Fruit fly (Drosophila melanogaster) whole organism, embryonic: Measurements from ENCODE around the gene mRpL12.

Experiments used
- Asciz ChIP-seq: fragments of 200-800 bp; sonication (Bioruptor generic); optimal IDR thresholded peaks from 2 replicates; lab custom pipeline; 2017; ENCODE audit warnings: missing biosample characterization, mild to moderate bottlenecking, missing genetic modification characterization, missing genetic modification reagents
- Bgb ChIP-seq: fragments of 200-800 bp; sonication (Bioruptor generic); IDR thresholded peaks from 2 replicates; pipeline ENCODE4 v1.3.6; 2022; ENCODE audit warnings: missing biosample characterization, missing genetic modification characterization; ENCODE audit not compliant: partially characterized antibody
- Blimp-1 ChIP-seq: fragments of 200-800 bp; sonication (Bioruptor generic); optimal IDR thresholded peaks from 3 replicates; lab custom pipeline; 2018; ENCODE audit warnings: missing biosample characterization, missing genetic modification characterization, mild to moderate bottlenecking, moderate library complexity, missing genetic modification reagents
- BtbVII ChIP-seq: fragments of 200-800 bp; sonication (Bioruptor generic); optimal IDR thresholded peaks from 3 replicates; lab custom pipeline; 2017; ENCODE audit warnings: missing biosample characterization, mild to moderate bottlenecking, missing genetic modification characterization
- CG11398 ChIP-seq: fragments of 200-800 bp; sonication (Bioruptor generic); optimal IDR thresholded peaks from 2 replicates; lab custom pipeline; 2016; ENCODE audit warnings: missing biosample characterization, missing genetic modification characterization
- CG12071 ChIP-seq: fragments of 200-800 bp; sonication (Bioruptor generic); optimal IDR thresholded peaks from 3 replicates; lab custom pipeline; 2018; ENCODE audit warnings: missing biosample characterization, mild to moderate bottlenecking, missing genetic modification characterization
- CG12299 ChIP-seq: fragments of 200-800 bp; sonication (Bioruptor generic); optimal IDR thresholded peaks from 2 replicates; lab custom pipeline; 2018; ENCODE audit warnings: missing biosample characterization, mild to moderate bottlenecking, missing genetic modification characterization
- CG12744 ChIP-seq: fragments of 200-800 bp; sonication (Bioruptor generic); optimal IDR thresholded peaks from 2 replicates; lab custom pipeline; 2016; ENCODE audit warnings: missing biosample characterization, missing genetic modification characterization
- CG13123 ChIP-seq: fragments of 200-800 bp; sonication (Bioruptor generic); optimal IDR thresholded peaks from 2 replicates; lab custom pipeline; 2016; ENCODE audit warnings: missing biosample characterization, missing genetic modification characterization
- CG13424 ChIP-seq: fragments of 200-800 bp; sonication (Bioruptor generic); optimal IDR thresholded peaks from 2 replicates; lab custom pipeline; 2019; ENCODE audit warnings: missing biosample characterization, mild to moderate bottlenecking, missing genetic modification characterization, moderate library complexity
- CG14860 ChIP-seq: fragments of 200-800 bp; sonication (Bioruptor generic); IDR thresholded peaks from 3 replicates; pipeline ENCODE4 v1.3.6; 2022; ENCODE audit warnings: missing biosample characterization, missing genetic modification characterization; ENCODE audit not compliant: partially characterized antibody
- CG1647 ChIP-seq: fragments of 200-800 bp; sonication (Bioruptor generic); optimal IDR thresholded peaks from 3 replicates; lab custom pipeline; 2016; ENCODE audit warnings: missing biosample characterization, missing genetic modification characterization
- CG18262 ChIP-seq: fragments of 200-800 bp; optimal IDR thresholded peaks from 3 replicates; lab custom pipeline; 2019; ENCODE audit warnings: missing biosample characterization, mild to moderate bottlenecking, missing genetic modification characterization, moderate library complexity
- CG18619 ChIP-seq: fragments of 200-800 bp; sonication (Bioruptor generic); optimal IDR thresholded peaks from 3 replicates; lab custom pipeline; 2017; ENCODE audit warnings: missing biosample characterization, mild to moderate bottlenecking, missing genetic modification characterization
- CG18764 ChIP-seq: fragments of 200-800 bp; sonication (Bioruptor generic); optimal IDR thresholded peaks from 3 replicates; lab custom pipeline; 2016; ENCODE audit warnings: missing biosample characterization, missing genetic modification characterization
- CG31224 ChIP-seq: fragments of 200-800 bp; sonication (Bioruptor generic); IDR thresholded peaks from 2 replicates; pipeline ENCODE4 v1.3.6; 2022; ENCODE audit warnings: missing biosample characterization, missing genetic modification characterization
- CG31441 ChIP-seq: fragments of 200-800 bp; sonication (Bioruptor generic); IDR thresholded peaks from 2 replicates; pipeline ENCODE4 v1.3.6; 2022; ENCODE audit warnings: missing biosample characterization, missing genetic modification characterization
- CG32767 ChIP-seq: fragments of 200-800 bp; sonication (Bioruptor generic); IDR thresholded peaks from 2 replicates; pipeline ENCODE4 v1.3.6; 2022; ENCODE audit warnings: missing biosample characterization, missing genetic modification characterization
- CG33557 ChIP-seq: fragments of 200-800 bp; sonication (Bioruptor generic); optimal IDR thresholded peaks from 2 replicates; lab custom pipeline; 2019; ENCODE audit warnings: missing biosample characterization, mild to moderate bottlenecking, missing genetic modification characterization, moderate library complexity
- CG4328 ChIP-seq: fragments of 200-800 bp; sonication (Bioruptor generic); optimal IDR thresholded peaks from 3 replicates; lab custom pipeline; 2017; ENCODE audit warnings: missing biosample characterization, missing genetic modification reagents, missing genetic modification characterization
- CG4820 ChIP-seq: fragments of 200-800 bp; sonication (Bioruptor generic); optimal IDR thresholded peaks from 3 replicates; lab custom pipeline; 2016; ENCODE audit warnings: missing biosample characterization, missing genetic modification characterization
- CG5953 ChIP-seq: fragments of 200-800 bp; sonication (Bioruptor generic); IDR thresholded peaks from 2 replicates; pipeline ENCODE4 v1.3.6; 2022; ENCODE audit warnings: missing biosample characterization, missing genetic modification characterization
- CG9932 ChIP-seq: fragments of 200-800 bp; sonication (Bioruptor generic); IDR thresholded peaks from 2 replicates; pipeline ENCODE4 v1.3.6; 2022; ENCODE audit warnings: missing biosample characterization, missing genetic modification characterization
- CTCF ChIP-seq: fragments of 200-800 bp; sonication (Bioruptor generic); optimal IDR thresholded peaks from 2 replicates; lab custom pipeline; 2017; ENCODE audit warnings: missing biosample characterization, mild to moderate bottlenecking, missing genetic modification characterization, moderate library complexity
- Gug ChIP-seq: fragments of 200-800 bp; sonication (Bioruptor generic); IDR thresholded peaks from 4 replicates; pipeline ENCODE4 v1.3.6; 2022; ENCODE audit warnings: missing biosample characterization, missing genetic modification characterization
- Hmr ChIP-seq: fragments of 200-800 bp; sonication (Bioruptor generic); optimal IDR thresholded peaks from 3 replicates; lab custom pipeline; 2017; ENCODE audit warnings: mild to moderate bottlenecking, missing biosample characterization, missing genetic modification reagents, missing genetic modification characterization
- Hr3 ChIP-seq: fragments of 200-800 bp; sonication (Bioruptor generic); optimal IDR thresholded peaks from 3 replicates; lab custom pipeline; 2016; ENCODE audit warnings: missing biosample characterization, missing genetic modification characterization
- Lpt ChIP-seq: fragments of >200 bp; optimal IDR thresholded peaks from 2 replicates; lab custom pipeline; 2018; ENCODE audit warnings: missing biosample characterization, missing genetic modification characterization
- MESR4 ChIP-seq: fragments of 200-800 bp; sonication (Bioruptor generic); optimal IDR thresholded peaks from 2 replicates; lab custom pipeline; 2018; ENCODE audit warnings: missing biosample characterization, mild to moderate bottlenecking, missing genetic modification characterization, moderate library complexity
- Meics ChIP-seq: fragments of 200-800 bp; sonication (Bioruptor generic); optimal IDR thresholded peaks from 2 replicates; lab custom pipeline; 2017; ENCODE audit warnings: missing biosample characterization, mild to moderate bottlenecking, missing genetic modification characterization
- NFAT ChIP-seq: fragments of 200-800 bp; sonication (Bioruptor generic); IDR thresholded peaks from 2 replicates; pipeline ENCODE4 v1.3.6; 2022; ENCODE audit warnings: missing biosample characterization, missing genetic modification characterization
- Optix ChIP-seq: fragments of 200-800 bp; sonication (Bioruptor generic); IDR thresholded peaks from 3 replicates; pipeline ENCODE4 v1.3.6; 2022; ENCODE audit warnings: missing biosample characterization, missing genetic modification characterization
- Rfx ChIP-seq: fragments of 200-800 bp; sonication (Bioruptor generic); IDR thresholded peaks from 2 replicates; pipeline ENCODE4 v1.3.6; 2022; ENCODE audit warnings: missing biosample characterization, missing genetic modification characterization
- danr ChIP-seq: fragments of 200-800 bp; sonication (Bioruptor generic); IDR thresholded peaks from 2 replicates; pipeline ENCODE4 v1.3.6; 2022; ENCODE audit warnings: missing biosample characterization, missing genetic modification characterization
- grn ChIP-seq: fragments of 200-800 bp; sonication (Bioruptor generic); optimal IDR thresholded peaks from 3 replicates; lab custom pipeline; 2017; ENCODE audit warnings: missing biosample characterization, missing genetic modification characterization
- jumu ChIP-seq: fragments of 200-800 bp; sonication (Bioruptor generic); optimal IDR thresholded peaks from 3 replicates; lab custom pipeline; 2016; ENCODE audit warnings: missing biosample characterization, missing genetic modification characterization
- kah ChIP-seq: fragments of 200-800 bp; sonication (Bioruptor generic); optimal IDR thresholded peaks from 2 replicates; lab custom pipeline; 2018; ENCODE audit warnings: missing biosample characterization, mild to moderate bottlenecking, missing genetic modification characterization
- lab ChIP-seq: fragments of 200-800 bp; sonication (Bioruptor generic); optimal IDR thresholded peaks from 3 replicates; lab custom pipeline; 2017; ENCODE audit warnings: missing biosample characterization, missing genetic modification characterization, mild to moderate bottlenecking, moderate library complexity, missing genetic modification reagents
- lola ChIP-seq, 3 experiments: fragments of >200 bp in 2 of 3; fragments of 200-800 bp in 1 of 3; sonication (Bioruptor generic) in 1 of 3; optimal IDR thresholded peaks; 2 replicates each; lab custom pipeline; 2017 to 2019; ENCODE audit warnings: missing biosample characterization in 3 of 3, missing genetic modification characterization in 3 of 3, mild to moderate bottlenecking in 1 of 3, moderate library complexity in 1 of 3
- lov ChIP-seq, 2 experiments: fragments of 200-800 bp in 1 of 2; fragments of >200 bp in 1 of 2; sonication (Bioruptor generic) in 1 of 2; IDR thresholded peaks in 1 of 2; optimal IDR thresholded peaks in 1 of 2; 2 replicates in 1 of 2; 3 replicates in 1 of 2; pipeline versions ENCODE4 v1.3.6 to Lab custom; 2017 to 2022; ENCODE audit warnings: missing biosample characterization in 1 of 2, missing genetic modification characterization in 1 of 2
- otp ChIP-seq: fragments of 200-800 bp; sonication (Bioruptor generic); IDR thresholded peaks from 3 replicates; pipeline ENCODE4, ENCODE4 v1.3.6; 2022; ENCODE audit warnings: missing biosample characterization, missing genetic modification characterization
- pb ChIP-seq: fragments of 200-800 bp; sonication (Bioruptor generic); optimal IDR thresholded peaks from 3 replicates; lab custom pipeline; 2016; ENCODE audit warnings: missing biosample characterization, missing genetic modification characterization
- prd ChIP-seq, 3 experiments: fragments of >200 bp in 2 of 3; fragments of 200-800 bp in 1 of 3; sonication (Bioruptor generic) in 1 of 3; optimal IDR thresholded peaks in 2 of 3; IDR thresholded peaks in 1 of 3; 2 replicates in 2 of 3; 3 replicates in 1 of 3; pipeline versions ENCODE4 v1.3.6 to Lab custom; 2017 to 2022; ENCODE audit warnings: missing biosample characterization in 1 of 3, missing genetic modification characterization in 1 of 3
- run ChIP-seq: fragments of 200-800 bp; sonication (Bioruptor generic); optimal IDR thresholded peaks from 3 replicates; lab custom pipeline; 2018; ENCODE audit warnings: missing biosample characterization, mild to moderate bottlenecking, missing genetic modification characterization
- salm ChIP-seq: fragments of 200-800 bp; sonication (Bioruptor generic); optimal IDR thresholded peaks from 2 replicates; lab custom pipeline; 2018; ENCODE audit warnings: missing biosample characterization, mild to moderate bottlenecking, missing genetic modification characterization
- sim ChIP-seq: fragments of 200-800 bp; sonication (Bioruptor generic); IDR thresholded peaks from 2 replicates; pipeline ENCODE4 v1.3.6; 2022; ENCODE audit warnings: missing biosample characterization, missing genetic modification characterization
- sisA ChIP-seq: fragments of 200-800 bp; sonication (Bioruptor generic); IDR thresholded peaks from 2 replicates; pipeline ENCODE4 v1.3.6; 2022; ENCODE audit warnings: missing biosample characterization, missing genetic modification characterization
- ttk ChIP-seq: fragments of 200-800 bp; sonication (Bioruptor generic); IDR thresholded peaks from 2 replicates; pipeline ENCODE4 v2.1.2; 2022; ENCODE audit warnings: missing biosample characterization, missing genetic modification characterization
- vvl ChIP-seq: fragments of 200-800 bp; sonication (Bioruptor generic); IDR thresholded peaks from 2 replicates; pipeline ENCODE4 v1.3.6; 2022; ENCODE audit warnings: missing biosample characterization, missing genetic modification characterization
- wek ChIP-seq: fragments of 200-800 bp; sonication (Bioruptor generic); optimal IDR thresholded peaks from 3 replicates; lab custom pipeline; 2018; ENCODE audit warnings: missing biosample characterization, mild to moderate bottlenecking, missing genetic modification characterization, moderate library complexity

Gene mRpL12

dm6 chr3L:8985848-8986320, 29.3 kb downstream of the mRpL12 start, which contains the start of gene Galk (continued):
- TF ChIP-seq Meics: peak; percentile 77
- no peak for TF ChIP-seq CG13123
- no peak for TF ChIP-seq CG32767 (GFP tag; lab: Robert Waterston, UW)
- TF ChIP-seq grn: peak; percentile 43
- no peak for TF ChIP-seq CG12744 (GFP tag; lab: Kevin White, UChicago)
- peak; percentile 30 for TF ChIP-seq kah (GFP tag; lab: Kevin White, UChicago)
- TF ChIP-seq lola (GFP tag; optimal IDR thresholded peaks at IDR 0.05; lab: Kevin White, UChicago): no peak
- peak; percentile 60 for TF ChIP-seq run (tag; lab: Kevin White, UChicago)
- TF ChIP-seq CG13424 (tag; lab: Kevin White, UChicago): peak; percentile 53
- no peak for TF ChIP-seq CG14860 (GFP tag; lab: Robert Waterston, UW)
- TF ChIP-seq salm (tag; lab: Kevin White, UChicago): peak; percentile 65
- TF ChIP-seq BtbVII (GFP tag; lab: Kevin White, UChicago): peak; percentile 80
- TF ChIP-seq CG12071 (GFP tag; lab: Kevin White, UChicago): peak; percentile 72
- TF ChIP-seq CG1647: peak; percentile 18
- peak; percentile 28; the same call in 1 of the 2 replicates for TF ChIP-seq danr (GFP tag; lab: Robert Waterston, UW)
- TF ChIP-seq CG4328 (GFP tag; lab: Kevin White, UChicago): peak; percentile 58
- TF ChIP-seq Hmr (GFP tag; lab: Kevin White, UChicago): peak; percentile 46
- 0 out of 2 replicates have a peak, but pooled peaks have one; percentile 27 for TF ChIP-seq CG31441
- no peak for TF ChIP-seq lov (optimal IDR thresholded peaks at IDR 0.05; lab: Kevin White, UChicago)
- TF ChIP-seq lov (GFP tag; IDR thresholded peaks at IDR 0.05; lab: Robert Waterston, UW): 0 out of 3 replicates have a peak, but pooled peaks have one; percentile 57
- peak; percentile 48 for TF ChIP-seq CG12299 (tag; lab: Kevin White, UChicago)
- peak; percentile 67 for TF ChIP-seq otp (GFP tag; lab: Robert Waterston, UW)
- TF ChIP-seq Hr3 (GFP tag; lab: Kevin White, UChicago): peak; percentile 45
- TF ChIP-seq lab (GFP tag; lab: Kevin White, UChicago): peak; percentile 85
- TF ChIP-seq CG18262 (tag; lab: Kevin White, UChicago): no peak
- TF ChIP-seq Asciz (GFP tag; lab: Kevin White, UChicago): peak; percentile 74
- TF ChIP-seq sim (GFP tag; lab: Robert Waterston, UW): 0 out of 2 replicates have a peak, but pooled peaks have one; percentile 8
- peak; percentile 52 for TF ChIP-seq CG31224 (GFP tag; lab: Robert Waterston, UW)

dm6 chr3L:8986582-8986981, 30.0 kb downstream of the mRpL12 start, which contains the start of gene CG5068:
Gene CG5068, plus strand, starts transcription at chr3L:8986710.
- TF ChIP-seq jumu (GFP tag; lab: Kevin White, UChicago) (no peak), CG18764 (GFP tag; lab: Kevin White, UChicago) (no peak), MESR4 (GFP tag; lab: Kevin White, UChicago) (peak; percentile 85), BtbVII (GFP tag; lab: Kevin White, UChicago) (no peak), Lpt (GFP tag; lab: Kevin White, UChicago) (no peak), NFAT (GFP tag; lab: Robert Waterston, UW) (no peak), Blimp-1 (GFP tag; lab: Kevin White, UChicago) (no peak), pb (GFP tag; lab: Kevin White, UChicago) (no peak), CTCF (peak; percentile 13), CG18619 (GFP tag; lab: Kevin White, UChicago) (no peak), Rfx (no peak), prd (optimal IDR thresholded peaks at IDR 0.05; lab: Kevin White, UChicago) (no peak), prd (GFP tag; IDR thresholded peaks at IDR 0.05; lab: Robert Waterston, UW) (no peak), CG33557 (GFP tag; lab: Kevin White, UChicago) (no peak), Meics (no peak), vvl (GFP tag; lab: Robert Waterston, UW) (peak; percentile 29; the same call in 1 of the 2 replicates), Gug (GFP tag; lab: Robert Waterston, UW) (no peak), CG11398 (GFP tag; lab: Kevin White, UChicago) (no peak), wek (GFP tag; lab: Kevin White, UChicago) (no peak), CG4820 (GFP tag; lab: Kevin White, UChicago) (no peak), sisA (GFP tag; lab: Robert Waterston, UW) (no peak), CG5953 (GFP tag; lab: Robert Waterston, UW) (no peak), ttk (no peak), Bgb (GFP tag; lab: Robert Waterston, UW) (peak; percentile 49; the same call in 1 of the 2 replicates), CG9932 (GFP tag; lab: Robert Waterston, UW) (no peak), Optix (GFP tag; lab: Robert Waterston, UW) (no peak)
